Worm (Caenorhabditis elegans) whole organism, L2 larva: ENCODE data around the gene dhs-8.

Experiments used
- elt-3 ChIP-seq: sonication (generic microtip); optimal IDR thresholded peaks from 2 replicates; lab custom pipeline; 2017; ENCODE audit warnings: missing biosample characterization, missing genetic modification characterization
- unc-62 ChIP-seq: fragments of 150-350 bp; optimal IDR thresholded peaks from 2 replicates; lab custom pipeline; 2014; ENCODE audit warnings: missing biosample characterization, missing genetic modification reagents, missing genetic modification characterization

DNA sequence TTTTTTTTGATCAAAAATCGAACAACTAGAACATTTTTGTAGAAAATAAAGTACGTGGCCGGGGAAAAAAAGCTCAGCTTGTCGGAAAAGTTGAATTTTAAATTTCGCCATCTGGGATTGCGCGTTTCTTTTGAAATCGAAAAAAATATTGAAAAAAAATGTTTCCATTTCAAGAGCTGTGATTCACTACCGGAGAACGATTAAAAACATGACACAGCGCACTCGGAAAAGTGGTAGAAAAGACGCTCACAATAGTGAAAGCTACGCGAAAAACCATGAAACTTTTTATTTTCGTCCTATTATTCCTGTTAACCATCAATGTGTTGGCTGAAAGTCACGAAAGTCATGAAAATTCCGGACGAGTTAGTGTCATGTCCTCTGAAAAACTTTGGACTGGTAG, 39.9 kb downstream of the dhs-8 start, which contains the start of the genes clec-147 and C04H5.7:
- no peak for TF ChIP-seq elt-3 (tag; lab: Kevin White, UChicago)
- no peak for TF ChIP-seq unc-62 (GFP tag; lab: Kevin White, UChicago)
